In the genomic region with DNA sequence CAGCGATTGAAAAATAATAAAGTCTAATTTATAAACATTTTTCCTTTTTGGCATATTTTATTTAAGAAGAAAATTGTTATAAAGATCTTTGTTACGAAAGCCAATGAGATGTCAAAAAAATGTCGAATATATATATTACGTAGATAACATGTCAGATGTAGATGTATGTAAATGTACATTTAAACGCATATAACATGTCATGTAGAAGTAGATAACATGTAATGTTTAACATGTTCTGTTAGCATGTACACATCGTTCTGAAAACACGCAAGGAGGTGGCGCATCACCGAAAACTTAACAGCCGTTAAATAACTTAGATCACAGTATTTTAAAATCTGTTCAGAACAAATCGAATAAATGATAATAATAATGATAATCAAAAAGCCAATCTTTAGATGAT, we compare ENCODE assay signal across 2 fruit fly cellular contexts.
TF ChIP-seq lines count a peak whose summit lies in the region.

No protein-coding gene starts in this region.

- peak; percentile 60 to 67 for TF ChIP-seq CTCF in S2 (optimal IDR thresholded peaks at IDR 0.05; lab: Kevin White, UChicago)
- TF ChIP-seq CTCF in whole organism, embryonic (GFP tag; optimal IDR thresholded peaks at IDR 0.05; lab: Kevin White, UChicago), result peak; percentile 84

TF ChIP-seq in whole organism, embryonic, 481 proteins besides CTCF, POLR2A, EP300 and RAD21:
- TF ChIP-seq D (optimal IDR thresholded peaks at IDR 0.05; lab: Kevin White, UChicago) (no peak), D (GFP tag; optimal IDR thresholded peaks at IDR 0.05; lab: Kevin White, UChicago) (no peak), HLH3B (GFP tag; IDR thresholded peaks at IDR 0.05; lab: Robert Waterston, UW) (no peak), CG7963 (GFP tag; IDR thresholded peaks at IDR 0.05; lab: Robert Waterston, UW; ENCODE audit: partially characterized antibody) (0 out of 3 replicates have a peak, but pooled peaks have one; percentile 44), stwl (tag; optimal IDR thresholded peaks at IDR 0.05; lab: Kevin White, UChicago) (peak; percentile 35), MBD-R2 (GFP tag; IDR thresholded peaks at IDR 0.05; lab: Robert Waterston, UW) (no peak), Bgb (GFP tag; IDR thresholded peaks at IDR 0.05; lab: Robert Waterston, UW; ENCODE audit: partially characterized antibody) (peak; percentile 86), tup (GFP tag; optimal IDR thresholded peaks at IDR 0.05; lab: Kevin White, UChicago) (no peak), pita (GFP tag; optimal IDR thresholded peaks at IDR 0.05; lab: Kevin White, UChicago) (no peak), CG14860 (GFP tag; IDR thresholded peaks at IDR 0.05; lab: Robert Waterston, UW; ENCODE audit: partially characterized antibody) (peak; percentile 50; the same call in 1 of the 3 replicates), amos (GFP tag; IDR thresholded peaks at IDR 0.05; lab: Robert Waterston, UW; ENCODE audit: partially characterized antibody) (peak; percentile 63), vnd (GFP tag; IDR thresholded peaks at IDR 0.05; lab: Robert Waterston, UW; ENCODE audit: partially characterized antibody) (peak; percentile 50; the same call in 2 of the 3 replicates), knrl (GFP tag; IDR thresholded peaks at IDR 0.05; lab: Robert Waterston, UW; ENCODE audit: partially characterized antibody) (peak; percentile 68), bbx (GFP tag; IDR thresholded peaks at IDR 0.05; lab: Robert Waterston, UW; ENCODE audit: partially characterized antibody) (no peak), CG6791 (GFP tag; IDR thresholded peaks at IDR 0.05; lab: Robert Waterston, UW; ENCODE audit: partially characterized antibody) (peak; percentile 40; the same call in 1 of the 3 replicates), dmrt11E (tag; optimal IDR thresholded peaks at IDR 0.05; lab: Kevin White, UChicago) (no peak), CG16813 (GFP tag; IDR thresholded peaks at IDR 0.05; lab: Robert Waterston, UW; ENCODE audit: partially characterized antibody) (peak; percentile 54)
